Worm (Caenorhabditis elegans): ENCODE data around the gene mps-4.

- TF ChIP-seq ama-1 (optimal IDR thresholded peaks at IDR 0.05), result no peak
- TF ChIP-seq sea-1 (GFP tag; conservative IDR thresholded peaks at IDR 0.05), result no peak
- TF ChIP-seq flt-1 (GFP tag; IDR thresholded peaks at IDR 0.05), result no peak
- TF ChIP-seq ceh-13 (GFP tag; optimal IDR thresholded peaks at IDR 0.05), result no peak
- no peak for TF ChIP-seq F13C5.2 (tag; optimal IDR thresholded peaks at IDR 0.05)
- no peak for TF ChIP-seq hmbx-1 (tag; optimal IDR thresholded peaks at IDR 0.05)
- TF ChIP-seq ets-7 (tag; optimal IDR thresholded peaks at IDR 0.05), result no peak
- TF ChIP-seq scrt-1 (GFP tag; IDR thresholded peaks at IDR 0.05), result no peak
- TF ChIP-seq pes-1 (GFP tag; IDR thresholded peaks at IDR 0.05), result no peak
- no peak for TF ChIP-seq ceh-36 (tag; optimal IDR thresholded peaks at IDR 0.05)
- TF ChIP-seq tbx-37 (GFP tag; conservative IDR thresholded peaks at IDR 0.05), result no peak
- TF ChIP-seq B0310.2 (tag; optimal IDR thresholded peaks at IDR 0.05), result no peak
These were observed 8.2 kb downstream of the mps-4 start, which contains the start of gene col-91 for ce11 chrIII:8263377-8263776.
